Worm (Caenorhabditis elegans) whole organism, late embryonic: Measurements from ENCODE around the gene rft-2.
A peak's percentile ranks its signal among the peaks of the same experiment; 100 is the strongest.

Experiments used
- F13H6.1 ChIP-seq: sonication (generic microtip); optimal IDR thresholded peaks from 2 replicates; lab custom pipeline; 2016; ENCODE audit warnings: missing genetic modification characterization, missing compliant biosample characterization
- Y22D7AL.16 ChIP-seq: sonication (generic microtip); optimal IDR thresholded peaks from 2 replicates; lab custom pipeline; 2016; ENCODE audit warnings: missing genetic modification characterization, missing compliant biosample characterization
- ama-1 ChIP-seq: fragments of 150-350 bp; optimal IDR thresholded peaks from 2 replicates; lab custom pipeline; 2014
- ceh-19 ChIP-seq: fragments of 200-800 bp; sonication (Bioruptor generic); optimal IDR thresholded peaks from 2 replicates; lab custom pipeline; 2018; ENCODE audit warnings: mild to moderate bottlenecking, missing genetic modification characterization, missing compliant biosample characterization
- ceh-2 ChIP-seq: sonication (generic microtip); optimal IDR thresholded peaks from 2 replicates; lab custom pipeline; 2016; ENCODE audit warnings: missing genotype, missing genetic modification characterization, missing compliant biosample characterization
- ceh-24 ChIP-seq: sonication (generic microtip); optimal IDR thresholded peaks from 2 replicates; lab custom pipeline; 2016; ENCODE audit warnings: mild to moderate bottlenecking, missing genetic modification characterization, missing compliant biosample characterization
- ceh-30 ChIP-seq: fragments of 150-350 bp; optimal IDR thresholded peaks from 2 replicates; lab custom pipeline; 2014; ENCODE audit warnings: missing biosample characterization, missing genetic modification characterization
- ceh-31 ChIP-seq: sonication (generic microtip); optimal IDR thresholded peaks from 2 replicates; lab custom pipeline; 2016; ENCODE audit warnings: missing genetic modification characterization, missing compliant biosample characterization
- ceh-34 ChIP-seq: sonication (generic microtip); optimal IDR thresholded peaks from 2 replicates; lab custom pipeline; 2016; ENCODE audit warnings: mild to moderate bottlenecking, missing genetic modification characterization, missing compliant biosample characterization
- ceh-45 ChIP-seq: fragments of 200-800 bp; sonication (Bioruptor generic); IDR thresholded peaks from 2 replicates; pipeline ENCODE4 v1.3.6; 2022; ENCODE audit warnings: missing genetic modification reagents, missing genetic modification characterization, missing compliant biosample characterization
- ceh-48 ChIP-seq: sonication (generic microtip); optimal IDR thresholded peaks from 2 replicates; lab custom pipeline; 2016; ENCODE audit warnings: missing genetic modification characterization, inconsistent platforms, missing compliant biosample characterization
- ceh-9 ChIP-seq: sonication (generic microtip); optimal IDR thresholded peaks from 2 replicates; lab custom pipeline; 2016; ENCODE audit warnings: mild to moderate bottlenecking, missing genetic modification characterization, inconsistent platforms, missing compliant biosample characterization
- che-1 ChIP-seq: sonication (generic microtip); optimal IDR thresholded peaks from 2 replicates; lab custom pipeline; 2016; ENCODE audit warnings: mild to moderate bottlenecking, missing genetic modification characterization, missing compliant biosample characterization
- dve-1 ChIP-seq: sonication (generic microtip); optimal IDR thresholded peaks from 2 replicates; lab custom pipeline; 2017; ENCODE audit warnings: antibody characterized with exemption, mild to moderate bottlenecking, missing genetic modification characterization, missing compliant biosample characterization
- elt-2 ChIP-seq: sonication (generic microtip); optimal IDR thresholded peaks from 2 replicates; lab custom pipeline; 2016; ENCODE audit warnings: missing genetic modification reagents, missing genetic modification characterization, missing compliant biosample characterization
- ets-4 ChIP-seq: sonication (generic microtip); optimal IDR thresholded peaks from 2 replicates; lab custom pipeline; 2016; ENCODE audit warnings: missing genetic modification characterization, missing compliant biosample characterization
- eyg-1 ChIP-seq: sonication (generic microtip); optimal IDR thresholded peaks from 2 replicates; lab custom pipeline; 2016; ENCODE audit warnings: missing genotype, missing genetic modification characterization, missing compliant biosample characterization
- fkh-10 ChIP-seq: fragments of 150-350 bp; optimal IDR thresholded peaks from 2 replicates; lab custom pipeline; 2014; ENCODE audit warnings: missing biosample characterization, missing genetic modification reagents, missing genetic modification characterization
- gmeb-2 ChIP-seq: sonication (generic microtip); optimal IDR thresholded peaks from 2 replicates; lab custom pipeline; 2016; ENCODE audit warnings: missing genetic modification characterization, inconsistent platforms, missing compliant biosample characterization
- hlh-13 ChIP-seq: fragments of 200-800 bp; sonication (Bioruptor generic); optimal IDR thresholded peaks from 2 replicates; lab custom pipeline; 2018; ENCODE audit warnings: mild to moderate bottlenecking, missing genetic modification characterization, missing compliant biosample characterization
- hlh-15 ChIP-seq: sonication (generic microtip); optimal IDR thresholded peaks from 2 replicates; lab custom pipeline; 2016; ENCODE audit warnings: missing genetic modification characterization, missing compliant biosample characterization
- hlh-30 ChIP-seq: sonication (generic microtip); optimal IDR thresholded peaks from 2 replicates; lab custom pipeline; 2017; ENCODE audit warnings: antibody characterized with exemption, missing genetic modification characterization, missing compliant biosample characterization; ENCODE audit not compliant: insufficient read depth
- hlh-6 ChIP-seq: sonication (generic microtip); optimal IDR thresholded peaks from 2 replicates; lab custom pipeline; 2016; ENCODE audit warnings: missing genotype, missing genetic modification characterization, missing compliant biosample characterization
- hlh-8 ChIP-seq: sonication (generic microtip); optimal IDR thresholded peaks from 2 replicates; lab custom pipeline; 2016; ENCODE audit warnings: missing genotype, missing genetic modification characterization, missing compliant biosample characterization
- lim-6 ChIP-seq: sonication (generic microtip); optimal IDR thresholded peaks from 2 replicates; lab custom pipeline; 2016; ENCODE audit warnings: missing genetic modification characterization, missing compliant biosample characterization
- madf-2 ChIP-seq: sonication (generic microtip); optimal IDR thresholded peaks from 2 replicates; lab custom pipeline; 2017; ENCODE audit warnings: missing genetic modification characterization, missing compliant biosample characterization
- mec-3 ChIP-seq: sonication (generic microtip); optimal IDR thresholded peaks from 2 replicates; lab custom pipeline; 2016; ENCODE audit warnings: borderline replicate concordance, missing genetic modification characterization, missing compliant biosample characterization
- nfya-1 ChIP-seq: sonication (generic microtip); optimal IDR thresholded peaks from 2 replicates; lab custom pipeline; 2017; ENCODE audit warnings: missing genetic modification characterization, mild to moderate bottlenecking, missing compliant biosample characterization, antibody characterized with exemption, moderate library complexity
- nhr-11 ChIP-seq: fragments of 150-350 bp; optimal IDR thresholded peaks from 2 replicates; lab custom pipeline; 2014; ENCODE audit warnings: missing biosample characterization, missing genetic modification characterization
- npax-4 ChIP-seq: sonication (generic microtip); optimal IDR thresholded peaks from 2 replicates; lab custom pipeline; 2016; ENCODE audit warnings: missing genetic modification characterization, missing compliant biosample characterization
- pat-9 ChIP-seq: fragments of 200-800 bp; sonication (Bioruptor generic); optimal IDR thresholded peaks from 2 replicates; lab custom pipeline; 2018; ENCODE audit warnings: mild to moderate bottlenecking, missing genetic modification characterization, moderate library complexity, missing compliant biosample characterization
- pha-2 ChIP-seq: sonication (generic microtip); optimal IDR thresholded peaks from 2 replicates; lab custom pipeline; 2017; ENCODE audit warnings: mild to moderate bottlenecking, missing genetic modification characterization, missing compliant biosample characterization
- pha-4 ChIP-seq: fragments of 150-350 bp; optimal IDR thresholded peaks from 2 replicates; lab custom pipeline; 2018; ENCODE audit warnings: missing biosample characterization, missing genetic modification reagents, missing genetic modification characterization
- pqm-1 ChIP-seq: sonication (generic microtip); optimal IDR thresholded peaks from 2 replicates; lab custom pipeline; 2016; ENCODE audit warnings: missing genetic modification characterization, missing compliant biosample characterization
- pros-1 ChIP-seq: fragments of 150-350 bp; optimal IDR thresholded peaks from 2 replicates; lab custom pipeline; 2014; ENCODE audit warnings: missing biosample characterization, missing genetic modification reagents, missing genetic modification characterization
- ref-2 ChIP-seq: sonication (generic microtip); optimal IDR thresholded peaks from 2 replicates; lab custom pipeline; 2016; ENCODE audit warnings: missing genetic modification characterization, missing compliant biosample characterization
- sdc-2 ChIP-seq: sonication (generic microtip); optimal IDR thresholded peaks from 2 replicates; lab custom pipeline; 2016; ENCODE audit warnings: missing genotype, missing genetic modification characterization, missing compliant biosample characterization
- sox-2 ChIP-seq: fragments of 200-800 bp; sonication (Bioruptor generic); IDR thresholded peaks from 2 replicates; pipeline ENCODE4 v1.3.6; 2022; ENCODE audit warnings: missing genetic modification reagents, missing genetic modification characterization, missing compliant biosample characterization
- syd-9 ChIP-seq: sonication (generic microtip); optimal IDR thresholded peaks from 2 replicates; lab custom pipeline; 2016; ENCODE audit warnings: mild to moderate bottlenecking, missing genetic modification characterization, moderate library complexity, missing compliant biosample characterization
- tbx-2 ChIP-seq: sonication (generic microtip); optimal IDR thresholded peaks from 2 replicates; lab custom pipeline; 2016; ENCODE audit warnings: missing genetic modification characterization, missing compliant biosample characterization
- tbx-7 ChIP-seq: sonication (generic microtip); optimal IDR thresholded peaks from 2 replicates; lab custom pipeline; 2016; ENCODE audit warnings: missing genotype, missing genetic modification characterization, missing compliant biosample characterization
- ttx-3 ChIP-seq: sonication (generic microtip); optimal IDR thresholded peaks from 2 replicates; lab custom pipeline; 2016; ENCODE audit warnings: missing genetic modification reagents, missing genetic modification characterization, missing compliant biosample characterization
- unc-3 ChIP-seq, 2 experiments: fragments of 200-800 bp in 1 of 2; sonication (Bioruptor generic) in 1 of 2; sonication (generic microtip) in 1 of 2; conservative IDR thresholded peaks in 1 of 2; optimal IDR thresholded peaks in 1 of 2; 2 replicates each; pipeline versions ENCODE4 v1.3.6 to Lab custom; 2016 to 2022; ENCODE audit warnings: missing compliant biosample characterization in 2 of 2, missing genetic modification characterization in 2 of 2, missing genetic modification reagents in 1 of 2
- unc-42 ChIP-seq: sonication (generic microtip); optimal IDR thresholded peaks from 2 replicates; lab custom pipeline; 2016; ENCODE audit warnings: missing genotype, missing genetic modification characterization, missing compliant biosample characterization
- unc-55 ChIP-seq: sonication (generic microtip); optimal IDR thresholded peaks from 2 replicates; lab custom pipeline; 2017; ENCODE audit warnings: missing biosample characterization, missing genetic modification reagents, missing genetic modification characterization
- unc-86 ChIP-seq: sonication (generic microtip); optimal IDR thresholded peaks from 2 replicates; lab custom pipeline; 2016; ENCODE audit warnings: missing genetic modification characterization, missing compliant biosample characterization
- zip-5 ChIP-seq: sonication (generic microtip); optimal IDR thresholded peaks from 2 replicates; lab custom pipeline; 2016; ENCODE audit warnings: missing genetic modification characterization, missing compliant biosample characterization
- ztf-16 ChIP-seq: sonication (generic microtip); optimal IDR thresholded peaks from 2 replicates; lab custom pipeline; 2017; ENCODE audit warnings: missing genetic modification characterization, missing compliant biosample characterization

The rft-2 gene

DNA sequence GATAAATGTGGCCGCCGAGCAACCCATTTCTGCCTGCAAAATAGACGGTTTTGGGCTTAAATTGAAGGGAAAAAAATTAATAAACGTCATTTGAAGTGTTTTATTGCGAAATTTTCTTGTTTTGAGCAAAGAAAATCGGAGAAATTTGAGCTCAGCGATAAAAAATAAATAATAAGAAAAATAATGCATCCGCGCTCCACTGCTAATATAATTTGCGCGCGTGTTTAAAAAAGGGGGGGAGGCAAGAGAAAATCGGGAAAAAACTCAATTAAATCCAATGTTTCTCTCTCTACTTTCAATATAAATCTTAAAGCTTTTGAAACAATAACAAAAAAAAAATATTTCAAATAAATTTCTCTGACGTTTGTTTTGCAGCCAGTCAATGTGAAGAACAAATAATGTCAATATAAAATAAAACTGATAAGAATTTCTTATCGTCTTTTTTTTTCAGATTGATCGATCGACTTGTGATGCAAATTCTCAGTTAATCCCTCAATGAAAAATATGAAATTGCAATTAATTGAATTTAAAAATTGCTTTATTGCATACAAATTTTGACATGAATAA is at the start of gene rft-2:
TSS of gene rft-2 (minus strand) at position 41 of the 567 bp plus-strand sequence.
- TF ChIP-seq madf-2 (tag; lab: Kevin White, UChicago), result no peak
- TF ChIP-seq ceh-30 (tag; lab: Kevin White, UChicago), result no peak
- TF ChIP-seq mec-3 (tag; lab: Kevin White, UChicago), result no peak
- TF ChIP-seq ceh-2 (tag; lab: Kevin White, UChicago), result peak; percentile 2
- TF ChIP-seq unc-42, result peak; percentile 90
- TF ChIP-seq ceh-34 (tag; lab: Kevin White, UChicago), result peak; percentile 22
- no peak for TF ChIP-seq lim-6 (tag; lab: Kevin White, UChicago)
- no peak for TF ChIP-seq unc-3 (GFP tag; conservative IDR thresholded peaks at IDR 0.05; lab: Robert Waterston, UW)
- TF ChIP-seq unc-3 (tag; optimal IDR thresholded peaks at IDR 0.05; lab: Kevin White, UChicago), result no peak
- TF ChIP-seq tbx-7 (tag; lab: Kevin White, UChicago), result no peak
- TF ChIP-seq pqm-1 (tag; lab: Kevin White, UChicago), result no peak
- TF ChIP-seq nfya-1 (tag; lab: Kevin White, UChicago), result peak; percentile 15
- TF ChIP-seq sdc-2, result no peak
- no peak for TF ChIP-seq ref-2 (tag; lab: Kevin White, UChicago)
- no peak for TF ChIP-seq nhr-11 (tag; lab: Kevin White, UChicago)
- TF ChIP-seq pha-4, result no peak
- TF ChIP-seq elt-2 (tag; lab: Kevin White, UChicago), result peak; percentile 70
- TF ChIP-seq eyg-1 (tag; lab: Kevin White, UChicago), result no peak
- no peak for TF ChIP-seq ceh-19 (GFP tag; lab: Kevin White, UChicago)
- no peak for TF ChIP-seq unc-55 (GFP tag; lab: Kevin White, UChicago)
- TF ChIP-seq, all 69 proteins: peak for 5

DNA sequence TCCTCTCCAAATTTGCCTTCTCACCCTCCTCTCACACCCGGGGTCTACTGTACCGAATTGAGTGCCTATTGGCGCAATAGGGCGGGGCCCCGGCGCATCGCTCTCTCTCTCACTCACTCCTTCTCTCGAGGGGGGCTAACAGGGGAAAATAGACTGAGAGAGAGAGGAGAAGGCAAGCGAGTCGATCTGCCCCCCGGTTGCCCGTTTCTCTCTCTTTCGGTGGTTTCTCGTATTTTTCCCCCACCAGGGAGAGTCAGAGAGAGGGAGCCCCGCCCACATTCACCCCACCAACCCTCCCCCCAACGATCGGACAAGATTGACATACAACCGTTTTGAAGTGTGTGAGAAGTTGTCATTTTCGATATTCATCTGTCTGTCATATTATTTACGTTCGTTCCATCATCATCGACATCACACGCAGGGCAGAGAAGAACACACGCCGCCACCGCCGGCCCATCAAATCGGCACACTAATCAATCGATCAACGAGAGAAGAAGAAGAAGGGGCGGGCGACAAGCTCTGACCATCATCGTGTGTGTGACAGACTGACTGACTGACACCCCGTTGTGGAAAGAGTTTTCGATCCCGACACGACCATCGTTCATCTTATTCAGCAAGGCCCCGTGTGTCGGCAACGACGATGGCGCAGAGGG is 48.9 kb upstream of the rft-2 start:
- TF ChIP-seq fkh-10 (GFP tag; lab: Kevin White, UChicago), result no peak
- TF ChIP-seq eyg-1 (tag; lab: Kevin White, UChicago), result no peak
- TF ChIP-seq syd-9 (tag; lab: Kevin White, UChicago), result no peak
- TF ChIP-seq unc-86, result no peak
- TF ChIP-seq che-1, result no peak
- no peak for TF ChIP-seq ama-1 (lab: Kevin White, UChicago)
- TF ChIP-seq ztf-16 (tag; lab: Kevin White, UChicago), result no peak
- TF ChIP-seq F13H6.1 (tag; lab: Kevin White, UChicago), result no peak
- no peak for TF ChIP-seq dve-1 (tag; lab: Kevin White, UChicago)
- TF ChIP-seq lim-6 (tag; lab: Kevin White, UChicago), result no peak
- TF ChIP-seq pros-1 (tag; lab: Kevin White, UChicago), result no peak
- no peak for TF ChIP-seq sox-2 (GFP tag; lab: Robert Waterston, UW)
- no peak for TF ChIP-seq sdc-2
- no peak for TF ChIP-seq mec-3 (tag; lab: Kevin White, UChicago)
- peak; percentile 14 for TF ChIP-seq madf-2 (tag; lab: Kevin White, UChicago)
- TF ChIP-seq ceh-45 (GFP tag; lab: Robert Waterston, UW), result no peak
- TF ChIP-seq ceh-31 (tag; lab: Kevin White, UChicago), result peak; percentile 12
- TF ChIP-seq ttx-3, result no peak
- TF ChIP-seq hlh-8 (tag; lab: Kevin White, UChicago), result no peak
- no peak for TF ChIP-seq ceh-24 (tag; lab: Kevin White, UChicago)
- TF ChIP-seq hlh-15 (tag; lab: Kevin White, UChicago), result no peak
- no peak for TF ChIP-seq ets-4 (tag; lab: Kevin White, UChicago)
- TF ChIP-seq hlh-30 (tag; lab: Kevin White, UChicago), result no peak
- TF ChIP-seq Y22D7AL.16 (tag; lab: Kevin White, UChicago), result no peak
- TF ChIP-seq elt-2 (tag; lab: Kevin White, UChicago), result no peak
- peak; percentile 18 for TF ChIP-seq ref-2 (tag; lab: Kevin White, UChicago)
- no peak for TF ChIP-seq hlh-13 (GFP tag; lab: Kevin White, UChicago)
- TF ChIP-seq pha-4, result no peak
- no peak for TF ChIP-seq pha-2
- no peak for TF ChIP-seq ceh-34 (tag; lab: Kevin White, UChicago)
- no peak for TF ChIP-seq tbx-2
- TF ChIP-seq pat-9 (tag; lab: Kevin White, UChicago), result peak; percentile 29
- TF ChIP-seq pqm-1 (tag; lab: Kevin White, UChicago), result no peak
- TF ChIP-seq ceh-9, result no peak
- no peak for TF ChIP-seq zip-5
- TF ChIP-seq gmeb-2 (tag; lab: Kevin White, UChicago), result no peak
- TF ChIP-seq nfya-1 (tag; lab: Kevin White, UChicago), result peak; percentile 98
- no peak for TF ChIP-seq hlh-6
- no peak for TF ChIP-seq ceh-48 (tag; lab: Kevin White, UChicago)
- TF ChIP-seq npax-4 (tag; lab: Kevin White, UChicago), result no peak
